Worm (Caenorhabditis elegans): ENCODE data around the gene C39D10.8.

C39D10.8 gene

DNA sequence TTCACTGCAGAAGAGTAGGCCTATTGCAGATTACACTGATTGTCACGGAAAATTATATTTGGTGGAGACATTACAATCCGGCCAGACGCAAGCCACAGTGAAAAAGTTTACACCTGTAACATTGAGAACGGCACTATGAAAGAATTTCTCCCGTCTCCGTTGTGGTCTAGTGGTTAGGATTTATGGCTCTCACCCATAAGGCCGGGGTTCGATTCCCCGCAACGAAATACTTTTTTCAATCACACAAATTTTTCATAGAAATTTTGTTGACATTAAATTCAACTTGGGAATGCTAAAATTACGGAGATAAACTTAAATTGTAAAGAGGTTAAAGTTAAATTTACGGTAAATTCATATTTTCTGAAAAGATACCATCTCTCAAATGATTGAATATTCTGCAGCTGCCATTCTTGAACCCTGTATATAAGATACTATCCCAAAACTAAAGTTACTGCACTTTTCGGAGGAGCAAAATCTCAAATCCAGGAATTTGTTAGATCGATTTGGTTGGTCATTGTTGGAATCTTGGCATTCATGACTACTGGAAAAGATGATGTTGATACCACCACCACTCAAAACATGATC, 25.8 kb upstream of the C39D10.8 start, which contains the start of gene C39D10.1 (continued):
- TF ChIP-seq nfyb-1 (GFP tag; IDR thresholded peaks at IDR 0.05) (0 out of 2 replicates have a peak, but pooled peaks have one; percentile 37), somi-1 (GFP tag; optimal IDR thresholded peaks at IDR 0.05) (no peak), T26A5.8 (tag; optimal IDR thresholded peaks at IDR 0.05) (no peak), D2030.7 (GFP tag; IDR thresholded peaks at IDR 0.05) (peak; percentile 64), F23B12.7 (tag; optimal IDR thresholded peaks at IDR 0.05; ENCODE audit: insufficient read depth) (peak; percentile 31), dox-1 (GFP tag; IDR thresholded peaks at IDR 0.05) (peak; percentile 28; the same call in 1 of the 2 replicates), F37B4.10 (GFP tag; IDR thresholded peaks at IDR 0.05) (no peak)

DNA sequence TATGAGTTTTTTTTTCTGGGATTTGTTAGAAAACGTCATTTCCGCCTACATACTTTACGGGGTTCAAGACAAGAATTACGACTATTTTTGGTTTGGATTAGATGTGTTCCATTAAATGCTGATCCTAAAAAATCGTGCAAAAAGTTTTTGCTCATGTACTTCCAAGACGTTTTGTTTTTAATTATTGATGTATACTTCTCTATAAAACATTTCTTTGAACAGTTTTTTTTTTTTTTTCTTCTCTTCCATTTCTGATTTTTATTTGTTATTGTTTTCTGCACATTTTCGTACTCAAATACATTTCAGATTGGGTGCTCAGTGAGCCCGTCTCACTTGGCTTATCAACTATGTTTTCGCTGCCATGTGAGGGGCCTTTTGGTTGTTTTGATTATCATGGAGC, 22.2 kb upstream of the C39D10.8 start, which contains the start of gene C39D10.11:
TSS of gene C39D10.11 (plus strand) at position 301 of the 400 bp plus-strand sequence.
- no peak for TF ChIP-seq bed-1 (GFP tag; IDR thresholded peaks at IDR 0.05)
- no peak for TF ChIP-seq rec-8 (tag; optimal IDR thresholded peaks at IDR 0.05)
- TF ChIP-seq nhr-179 (tag; optimal IDR thresholded peaks at IDR 0.05), result no peak
- no peak for TF ChIP-seq chd-7 (tag; optimal IDR thresholded peaks at IDR 0.05)
- TF ChIP-seq tbp1 (GFP tag; optimal IDR thresholded peaks at IDR 0.05), result no peak
- TF ChIP-seq egl-18 (GFP tag; IDR thresholded peaks at IDR 0.05), result no peak
- TF ChIP-seq ztf-26 (tag; optimal IDR thresholded peaks at IDR 0.05), result no peak
- no peak for TF ChIP-seq F52B5.7 (tag; optimal IDR thresholded peaks at IDR 0.05)
- no peak for TF ChIP-seq fkh-3 (tag; optimal IDR thresholded peaks at IDR 0.05)
- TF ChIP-seq die-1 (tag; optimal IDR thresholded peaks at IDR 0.05), result no peak
- TF ChIP-seq pbrm-1 (GFP tag; IDR thresholded peaks at IDR 0.05), result no peak

DNA sequence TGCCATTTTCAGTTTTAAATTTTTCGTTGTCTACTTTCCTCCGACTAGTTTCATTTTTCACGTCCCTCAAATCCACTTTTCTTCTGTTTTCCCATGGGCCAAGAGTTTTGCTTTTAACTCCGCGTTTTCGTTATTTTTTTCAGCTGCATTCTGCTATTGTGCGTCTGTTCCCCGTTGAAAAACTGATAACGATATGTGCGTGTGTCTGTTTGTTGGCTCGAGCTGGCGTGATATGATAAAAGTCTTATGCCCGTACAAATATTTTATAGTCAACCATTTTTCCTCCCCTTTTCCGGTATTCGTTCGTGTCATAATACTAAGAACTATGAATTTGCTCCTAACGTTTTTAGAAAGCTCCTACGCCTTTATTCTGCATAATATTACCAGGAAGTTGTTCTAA, 21.1 kb upstream of the C39D10.8 start:
- no peak for TF ChIP-seq nfya-1 (tag; optimal IDR thresholded peaks at IDR 0.05; ENCODE audit: borderline replicate concordance, insufficient read depth)
- no peak for TF ChIP-seq snpc-1.1 (tag; optimal IDR thresholded peaks at IDR 0.05; ENCODE audit: insufficient read depth)
- peak; percentile 77 for TF ChIP-seq nhr-80 (tag; optimal IDR thresholded peaks at IDR 0.05)
- TF ChIP-seq lin-35 (GFP tag; optimal IDR thresholded peaks at IDR 0.05), result no peak

ce11 chrX:7900180-7900579, 19.4 kb upstream of the C39D10.8 start:
- no peak for TF ChIP-seq Y53G8AR.9 (GFP tag; conservative IDR thresholded peaks at IDR 0.05)
- no peak for TF ChIP-seq sptf-2 (GFP tag; optimal IDR thresholded peaks at IDR 0.05)
- TF ChIP-seq ets-4 (GFP tag; optimal IDR thresholded peaks at IDR 0.05), result no peak
- TF ChIP-seq atf-7 (tag; optimal IDR thresholded peaks at IDR 0.05), result no peak
- no peak for TF ChIP-seq nfyb-1 (GFP tag; IDR thresholded peaks at IDR 0.05)
- TF ChIP-seq F23B12.7 (tag; optimal IDR thresholded peaks at IDR 0.05; ENCODE audit: insufficient read depth), result no peak
- no peak for TF ChIP-seq ceh-27 (GFP tag; optimal IDR thresholded peaks at IDR 0.05)
- TF ChIP-seq B0035.1 (tag; optimal IDR thresholded peaks at IDR 0.05), result no peak
- TF ChIP-seq egl-18 (GFP tag; IDR thresholded peaks at IDR 0.05), result no peak
- no peak for TF ChIP-seq B0261.1 (tag; optimal IDR thresholded peaks at IDR 0.05)
- no peak for TF ChIP-seq lir-1 (GFP tag; conservative IDR thresholded peaks at IDR 0.05)
- no peak for TF ChIP-seq T26A5.8 (tag; optimal IDR thresholded peaks at IDR 0.05)
- no peak for TF ChIP-seq F33H1.4 (GFP tag; IDR thresholded peaks at IDR 0.05)
- no peak for TF ChIP-seq F37B4.10 (GFP tag; IDR thresholded peaks at IDR 0.05)
- no peak for TF ChIP-seq dpl-1 (GFP tag; optimal IDR thresholded peaks at IDR 0.05)
- TF ChIP-seq pha-4 (tag; optimal IDR thresholded peaks at IDR 0.05), result no peak
- TF ChIP-seq Y95B8A.8 (GFP tag; IDR thresholded peaks at IDR 0.05), result no peak
- no peak for TF ChIP-seq egl-44 (GFP tag; IDR thresholded peaks at IDR 0.05)
- no peak for TF ChIP-seq tbx-9 (tag; optimal IDR thresholded peaks at IDR 0.05; ENCODE audit: borderline replicate concordance)

Data from whole organism, young adult.